Worm (Caenorhabditis elegans): ENCODE results near the gene slcr-46.2.

slcr-46.2 gene

ce11 chrV:19390029-19390428, at the start of gene slcr-46.2:
Gene slcr-46.2 (minus strand): TSS chrV:19390129.
- TF ChIP-seq T26A8.4 (GFP tag; IDR thresholded peaks at IDR 0.05) = no peak
- no peak for TF ChIP-seq daf-19 (GFP tag; conservative IDR thresholded peaks at IDR 0.05)
- no peak for TF ChIP-seq Y5F2A.4 (GFP tag; optimal IDR thresholded peaks at IDR 0.05)
- TF ChIP-seq fos-1 (tag; optimal IDR thresholded peaks at IDR 0.05) = no peak
- no peak for TF ChIP-seq zip-11 (GFP tag; IDR thresholded peaks at IDR 0.05)

ce11 chrV:19436307-19436706, 46.4 kb upstream of the slcr-46.2 start, which contains the start of gene C25F9.14:
Gene C25F9.14 (plus strand): TSS chrV:19436484.
- no peak for TF ChIP-seq daf-16 (GFP tag; optimal IDR thresholded peaks at IDR 0.05)
- TF ChIP-seq daf-16 (tag; optimal IDR thresholded peaks at IDR 0.05) = peak; percentile 17
- no peak for TF ChIP-seq set-16 (GFP tag; IDR thresholded peaks at IDR 0.05)
- TF ChIP-seq ceh-62 (tag; optimal IDR thresholded peaks at IDR 0.05) = no peak
- no peak for TF ChIP-seq zip-11 (GFP tag; IDR thresholded peaks at IDR 0.05)
- TF ChIP-seq mdl-1 (tag; optimal IDR thresholded peaks at IDR 0.05) = no peak
- no peak for TF ChIP-seq F49E8.2 (tag; optimal IDR thresholded peaks at IDR 0.05; ENCODE audit: borderline replicate concordance)
- TF ChIP-seq ceh-82 (tag; optimal IDR thresholded peaks at IDR 0.05) = no peak
- TF ChIP-seq aly-2 (tag; optimal IDR thresholded peaks at IDR 0.05) = no peak
- no peak for TF ChIP-seq gei-8 (GFP tag; optimal IDR thresholded peaks at IDR 0.05)
- no peak for TF ChIP-seq saeg-2 (GFP tag; IDR thresholded peaks at IDR 0.05)
- TF ChIP-seq ceh-32 (tag; optimal IDR thresholded peaks at IDR 0.05; ENCODE audit: poor library complexity) = no peak
- no peak for TF ChIP-seq jun-1 (tag; optimal IDR thresholded peaks at IDR 0.05)
- no peak for TF ChIP-seq unc-39 (tag; optimal IDR thresholded peaks at IDR 0.05)
- TF ChIP-seq nhr-28 (tag; optimal IDR thresholded peaks at IDR 0.05) = peak; percentile 59
- TF ChIP-seq skn-1 (tag; optimal IDR thresholded peaks at IDR 0.05) = no peak
- no peak for TF ChIP-seq snpc-1.2 (GFP tag; IDR thresholded peaks at IDR 0.05)
- no peak for TF ChIP-seq unc-62 (GFP tag; optimal IDR thresholded peaks at IDR 0.05 in 1 of 2)
- TF ChIP-seq unc-62 (tag; optimal IDR thresholded peaks at IDR 0.05) = no peak
- TF ChIP-seq dmd-6 (GFP tag; IDR thresholded peaks at IDR 0.05) = 0 out of 2 replicates have a peak, but pooled peaks have one; percentile 17
- no peak for TF ChIP-seq ceh-20 (GFP tag; IDR thresholded peaks at IDR 0.05)
- no peak for TF ChIP-seq ztf-7 (tag; optimal IDR thresholded peaks at IDR 0.05)
- no peak for TF ChIP-seq fos-1 (tag; optimal IDR thresholded peaks at IDR 0.05)
- no peak for TF ChIP-seq Y5F2A.4 (GFP tag; optimal IDR thresholded peaks at IDR 0.05)
- no peak for TF ChIP-seq madf-9 (GFP tag; conservative IDR thresholded peaks at IDR 0.05)
- TF ChIP-seq Y105C5A.15 (GFP tag; IDR thresholded peaks at IDR 0.05) = no peak
- no peak for TF ChIP-seq nhr-237 (tag; optimal IDR thresholded peaks at IDR 0.05)
- no peak for TF ChIP-seq R02D3.7 (tag; optimal IDR thresholded peaks at IDR 0.05)
- TF ChIP-seq dmd-8 (GFP tag; IDR thresholded peaks at IDR 0.05) = no peak
- TF ChIP-seq hif-1 (tag; optimal IDR thresholded peaks at IDR 0.05) = no peak
- no peak for TF ChIP-seq Y48G9A.11 (GFP tag; IDR thresholded peaks at IDR 0.05)
- TF ChIP-seq nhr-11 (tag; optimal IDR thresholded peaks at IDR 0.05) = no peak
- peak; percentile 19 for TF ChIP-seq mxl-3 (GFP tag; optimal IDR thresholded peaks at IDR 0.05)
- no peak for TF ChIP-seq nhr-48 (tag; optimal IDR thresholded peaks at IDR 0.05)
- TF ChIP-seq nhr-77 (tag; optimal IDR thresholded peaks at IDR 0.05) = no peak
- no peak for TF ChIP-seq attf-4 (tag; optimal IDR thresholded peaks at IDR 0.05)
- TF ChIP-seq duxl-1 (tag; optimal IDR thresholded peaks at IDR 0.05; ENCODE audit: poor library complexity) = no peak
- TF ChIP-seq vab-7 (GFP tag; IDR thresholded peaks at IDR 0.05) = no peak
- no peak for TF ChIP-seq ztf-11 (tag; optimal IDR thresholded peaks at IDR 0.05)
- TF ChIP-seq ces-1 (GFP tag; optimal IDR thresholded peaks at IDR 0.05) = no peak
- no peak for TF ChIP-seq zfp-2 (tag; optimal IDR thresholded peaks at IDR 0.05)
- TF ChIP-seq cey-2 (tag; optimal IDR thresholded peaks at IDR 0.05; ENCODE audit: borderline replicate concordance, insufficient read depth) = no peak
- peak; percentile 56 for TF ChIP-seq pqm-1 (tag; optimal IDR thresholded peaks at IDR 0.05)
- TF ChIP-seq hlh-30 (tag; optimal IDR thresholded peaks at IDR 0.05; ENCODE audit: insufficient read depth) = peak; percentile 20
- TF ChIP-seq aha-1 (tag) = no peak
- no peak for TF ChIP-seq mdt-29 (GFP tag; IDR thresholded peaks at IDR 0.05)
- TF ChIP-seq fkh-10 (GFP tag; optimal IDR thresholded peaks at IDR 0.05) = no peak
- TF ChIP-seq ceh-28 (tag; optimal IDR thresholded peaks at IDR 0.05) = no peak
- no peak for TF ChIP-seq nhr-76 (tag; optimal IDR thresholded peaks at IDR 0.05)

All from whole organism, L4 larva.